Fruit fly (Drosophila melanogaster): ENCODE results near the gene CG4133.

- TF ChIP-seq Ets98B (GFP tag; IDR thresholded peaks at IDR 0.05) (no peak), Pif1A (GFP tag; optimal IDR thresholded peaks at IDR 0.05) (no peak), EcR (GFP tag; optimal IDR thresholded peaks at IDR 0.05) (no peak), CG12605 (GFP tag; IDR thresholded peaks at IDR 0.05) (no peak), CG32121 (GFP tag; IDR thresholded peaks at IDR 0.05) (no peak), fd96Ca (GFP tag; IDR thresholded peaks at IDR 0.05) (no peak), CG14655 (GFP tag; optimal IDR thresholded peaks at IDR 0.05) (no peak)
Measured at dm6 chr2L:495381-496240, 40.3 kb downstream of the CG4133 start.

Data from whole organism, pupa.